Fruit fly (Drosophila melanogaster) whole organism, wandering third instar larva: ENCODE measurements around the gene CG13409.

ENCODE experiments used
- Abd-B ChIP-seq: fragments of >200 bp; optimal IDR thresholded peaks from 2 replicates; lab custom pipeline; 2017; ENCODE audit warnings: missing biosample characterization, missing genetic modification characterization
- CG9705 ChIP-seq: fragments of 200-800 bp; sonication (Bioruptor generic); optimal IDR thresholded peaks from 2 replicates; lab custom pipeline; 2018; ENCODE audit warnings: missing biosample characterization, mild to moderate bottlenecking, missing genetic modification characterization
- Dfd ChIP-seq: fragments of >200 bp; optimal IDR thresholded peaks from 2 replicates; lab custom pipeline; 2017; ENCODE audit warnings: missing biosample characterization, missing genetic modification characterization
- Hnf4 ChIP-seq: fragments of 200-800 bp; sonication (Bioruptor generic); optimal IDR thresholded peaks from 2 replicates; lab custom pipeline; 2016; ENCODE audit warnings: missing biosample characterization, mild to moderate bottlenecking, missing genetic modification characterization
- Hr83 ChIP-seq: fragments of 200-300 bp; sonication (Bioruptor generic); optimal IDR thresholded peaks from 2 replicates; lab custom pipeline; 2016; ENCODE audit warnings: missing biosample characterization, mild to moderate bottlenecking, missing genetic modification characterization, moderate library complexity; ENCODE audit not compliant: poor library complexity, severe bottlenecking
- Mio ChIP-seq: sonication (Bioruptor generic); optimal IDR thresholded peaks from 2 replicates; lab custom pipeline; 2016; ENCODE audit warnings: missing biosample characterization, missing genetic modification characterization
- N ChIP-seq: fragments of >200 bp; optimal IDR thresholded peaks from 2 replicates; lab custom pipeline; 2018; ENCODE audit warnings: missing biosample characterization, missing external identifiers, missing genetic modification characterization
- OdsH ChIP-seq: fragments of 200-800 bp; sonication (Bioruptor generic); optimal IDR thresholded peaks from 2 replicates; lab custom pipeline; 2016; ENCODE audit warnings: missing biosample characterization, mild to moderate bottlenecking, missing genetic modification characterization
- br ChIP-seq: fragments of 200-800 bp; sonication (Bioruptor generic); optimal IDR thresholded peaks from 2 replicates; lab custom pipeline; 2016; ENCODE audit warnings: missing biosample characterization, missing genetic modification characterization
- dsf ChIP-seq: sonication (Bioruptor generic); optimal IDR thresholded peaks from 2 replicates; lab custom pipeline; 2016; ENCODE audit warnings: missing biosample characterization, missing genetic modification characterization, borderline replicate concordance
- fru ChIP-seq: fragments of 200-800 bp; sonication (Bioruptor generic); optimal IDR thresholded peaks from 3 replicates; lab custom pipeline; 2016; ENCODE audit warnings: missing biosample characterization, mild to moderate bottlenecking, missing genetic modification characterization
- h ChIP-seq: fragments of 200-800 bp; sonication (Bioruptor generic); optimal IDR thresholded peaks from 3 replicates; lab custom pipeline; 2016; ENCODE audit warnings: missing biosample characterization, mild to moderate bottlenecking, missing genetic modification characterization
- jim ChIP-seq: fragments of 175-275, 200-325 bp; sonication (Bioruptor generic); optimal IDR thresholded peaks from 2 replicates; lab custom pipeline; 2016; ENCODE audit warnings: missing biosample characterization, mild to moderate bottlenecking, missing genetic modification characterization
- psq ChIP-seq: fragments of 200-800 bp; sonication (Bioruptor generic); optimal IDR thresholded peaks from 3 replicates; lab custom pipeline; 2017; ENCODE audit warnings: missing biosample characterization, mild to moderate bottlenecking, missing genetic modification characterization, moderate library complexity

dm6 chr3R:22071628-22072027, 39.9 kb upstream of the CG13409 start:
- TF ChIP-seq N (no peak), jim (GFP tag; lab: Kevin White, UChicago) (no peak), CG9705 (GFP tag; lab: Kevin White, UChicago) (no peak), Hr83 (GFP tag; lab: Kevin White, UChicago) (no peak), fru (GFP tag; lab: Kevin White, UChicago) (no peak), Mio (GFP tag; lab: Kevin White, UChicago) (no peak), Dfd (GFP tag; lab: Kevin White, UChicago) (peak; percentile 82), Hnf4 (no peak), dsf (no peak), OdsH (no peak), psq (GFP tag; lab: Kevin White, UChicago) (no peak), br (GFP tag; lab: Kevin White, UChicago) (no peak), Abd-B (GFP tag; lab: Kevin White, UChicago) (no peak), h (GFP tag; lab: Kevin White, UChicago) (no peak)
